Worm (Caenorhabditis elegans) whole organism, midembryonic: ENCODE measurements around the gene R10F2.6.

Source experiments
- T22C8.4 ChIP-seq: fragments of 200-800 bp; sonication (Bioruptor generic); IDR thresholded peaks from 2 replicates; pipeline ENCODE4 v1.3.6; 2022; ENCODE audit warnings: missing genetic modification characterization, missing compliant biosample characterization
- cog-1 ChIP-seq: sonication (generic microtip); optimal IDR thresholded peaks from 2 replicates; lab custom pipeline; 2016; ENCODE audit warnings: missing genetic modification characterization, missing compliant biosample characterization
- flt-1 ChIP-seq: fragments of 200-800 bp; sonication (Bioruptor generic); IDR thresholded peaks from 2 replicates; pipeline ENCODE4 v1.3.6; 2022; ENCODE audit warnings: missing genetic modification characterization, missing compliant biosample characterization
- klf-2 ChIP-seq: fragments of 200-800 bp; sonication (Bioruptor generic); conservative IDR thresholded peaks from 2 replicates; pipeline ENCODE4 v1.3.6; 2022; ENCODE audit warnings: missing genetic modification reagents, missing genetic modification characterization, missing compliant biosample characterization
- med-1 ChIP-seq: sonication (generic microtip); optimal IDR thresholded peaks from 2 replicates; lab custom pipeline; 2017; ENCODE audit warnings: missing genetic modification characterization, mild to moderate bottlenecking, missing compliant biosample characterization, antibody characterized with exemption, missing genetic modification reagents; ENCODE audit not compliant: insufficient read depth
- ref-1 ChIP-seq: fragments of 200-800 bp; sonication (Bioruptor generic); conservative IDR thresholded peaks from 2 replicates; pipeline ENCODE4 v1.3.6; 2022; ENCODE audit warnings: missing genetic modification reagents, missing genetic modification characterization, missing compliant biosample characterization
- tab-1 ChIP-seq: fragments of 200-800 bp; sonication (Bioruptor generic); IDR thresholded peaks from 2 replicates; pipeline ENCODE4 v1.3.6; 2022; ENCODE audit warnings: missing genetic modification characterization, missing compliant biosample characterization
- ztf-23 ChIP-seq: fragments of 200-800 bp; sonication (Bioruptor generic); IDR thresholded peaks from 2 replicates; pipeline ENCODE4 v1.3.6; 2022; ENCODE audit warnings: missing genetic modification reagents, missing genetic modification characterization, missing compliant biosample characterization
- ztf-29 ChIP-seq: fragments of 200-800 bp; sonication (Bioruptor generic); IDR thresholded peaks from 2 replicates; pipeline ENCODE4 v1.3.6; 2022; ENCODE audit warnings: missing genetic modification reagents, missing genetic modification characterization, missing compliant biosample characterization

The R10F2.6 gene

DNA sequence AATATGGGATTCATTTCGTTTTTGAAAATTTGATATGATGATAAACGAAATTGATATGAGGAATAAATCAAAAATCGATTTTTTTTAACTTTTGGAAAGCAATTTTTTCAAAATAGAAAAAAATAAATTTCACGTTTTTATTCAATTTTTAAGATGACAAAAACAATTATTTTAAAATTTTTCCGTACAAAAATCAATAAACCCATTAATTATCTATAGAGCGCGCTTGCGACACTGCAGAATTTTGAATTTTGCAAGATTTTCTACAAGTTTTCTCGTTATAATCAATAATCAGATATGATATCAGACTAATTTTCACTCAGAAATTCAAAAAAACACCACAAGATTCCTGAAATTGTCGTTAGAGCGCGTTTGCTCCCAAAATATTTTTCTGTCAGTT lies at the start of gene R10F2.6:
TSS of gene R10F2.6 (minus strand) at position 101 of the 400 bp plus-strand sequence.
- TF ChIP-seq klf-2 (no peak), ztf-29 (no peak), T22C8.4 (GFP tag; lab: Robert Waterston, UW) (no peak), ztf-23 (GFP tag; lab: Robert Waterston, UW) (no peak)

ce11 chrIII:2992234-2992633 lies 48.3 kb upstream of the R10F2.6 start:
- no peak for TF ChIP-seq ztf-29
- TF ChIP-seq med-1 (GFP tag; lab: Kevin White, UChicago) = no peak
- TF ChIP-seq ref-1 (GFP tag; lab: Robert Waterston, UW) = no peak
- TF ChIP-seq flt-1 (GFP tag; lab: Robert Waterston, UW) = no peak
- no peak for TF ChIP-seq T22C8.4 (GFP tag; lab: Robert Waterston, UW)
- TF ChIP-seq klf-2 = no peak
- no peak for TF ChIP-seq tab-1 (GFP tag; lab: Robert Waterston, UW)
- no peak for TF ChIP-seq cog-1 (tag; lab: Kevin White, UChicago)
- TF ChIP-seq ztf-23 (GFP tag; lab: Robert Waterston, UW) = no peak

DNA sequence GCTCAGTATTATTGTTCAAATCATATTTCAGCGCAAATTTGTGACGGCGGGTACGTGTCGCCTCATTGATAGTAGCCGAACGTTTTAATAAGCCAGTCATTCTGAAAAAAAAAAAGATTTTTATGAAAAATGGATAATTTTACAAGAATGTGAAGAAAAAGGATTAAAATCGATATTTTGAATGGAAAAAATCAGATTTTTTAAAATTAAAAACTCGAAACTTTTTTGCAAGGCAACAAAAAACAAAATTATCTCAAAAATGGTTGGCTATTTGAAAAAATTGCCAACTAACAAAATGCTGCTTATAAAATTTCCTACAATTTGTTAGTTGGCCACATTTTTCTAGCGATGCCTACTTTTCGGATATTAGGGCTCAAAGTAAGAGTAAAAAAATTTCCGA lies 46.1 kb upstream of the R10F2.6 start, which contains the start of gene Y55D5A.4:
TSS of gene Y55D5A.4 (minus strand) at position 101 of the 400 bp plus-strand sequence.
- TF ChIP-seq med-1 (GFP tag; lab: Kevin White, UChicago) (no peak), cog-1 (tag; lab: Kevin White, UChicago) (no peak), ztf-23 (GFP tag; lab: Robert Waterston, UW) (no peak), T22C8.4 (GFP tag; lab: Robert Waterston, UW) (no peak), ref-1 (GFP tag; lab: Robert Waterston, UW) (no peak), flt-1 (GFP tag; lab: Robert Waterston, UW) (no peak), klf-2 (no peak), ztf-29 (no peak), tab-1 (GFP tag; lab: Robert Waterston, UW) (no peak)

DNA sequence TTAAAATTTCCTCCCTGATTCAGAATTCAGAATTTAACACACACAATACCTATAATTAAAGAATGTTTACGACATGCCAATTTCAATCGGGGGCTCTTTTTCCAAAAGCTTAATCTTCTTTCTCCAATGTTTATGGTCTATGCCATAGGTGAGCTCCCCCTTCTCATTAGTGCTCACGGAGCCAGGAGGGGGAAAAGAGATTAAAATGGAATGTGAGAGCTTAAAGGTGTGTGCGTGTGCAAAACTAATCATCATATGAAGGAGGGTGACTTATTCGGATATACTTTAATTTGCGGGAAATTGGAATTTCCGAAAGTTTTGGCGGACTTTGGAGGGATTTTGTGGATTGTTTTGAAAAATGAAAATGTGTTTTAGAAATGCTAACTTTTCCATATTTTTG lies 39.1 kb upstream of the R10F2.6 start:
- no peak for TF ChIP-seq ztf-29
- no peak for TF ChIP-seq klf-2
- no peak for TF ChIP-seq cog-1 (tag; lab: Kevin White, UChicago)
- no peak for TF ChIP-seq T22C8.4 (GFP tag; lab: Robert Waterston, UW)
- TF ChIP-seq med-1 (GFP tag; lab: Kevin White, UChicago) = no peak
- no peak for TF ChIP-seq ztf-23 (GFP tag; lab: Robert Waterston, UW)
- no peak for TF ChIP-seq flt-1 (GFP tag; lab: Robert Waterston, UW)
- TF ChIP-seq tab-1 (GFP tag; lab: Robert Waterston, UW) = no peak
- TF ChIP-seq ref-1 (GFP tag; lab: Robert Waterston, UW) = no peak

- no peak for TF ChIP-seq med-1 (GFP tag; lab: Kevin White, UChicago)
These were observed 38.2 kb upstream of the R10F2.6 start, which contains the start of gene Y55D5A.1 for ce11 chrIII:2982109-2982508. Gene Y55D5A.1, plus strand, starts transcription at chrIII:2982409.

DNA sequence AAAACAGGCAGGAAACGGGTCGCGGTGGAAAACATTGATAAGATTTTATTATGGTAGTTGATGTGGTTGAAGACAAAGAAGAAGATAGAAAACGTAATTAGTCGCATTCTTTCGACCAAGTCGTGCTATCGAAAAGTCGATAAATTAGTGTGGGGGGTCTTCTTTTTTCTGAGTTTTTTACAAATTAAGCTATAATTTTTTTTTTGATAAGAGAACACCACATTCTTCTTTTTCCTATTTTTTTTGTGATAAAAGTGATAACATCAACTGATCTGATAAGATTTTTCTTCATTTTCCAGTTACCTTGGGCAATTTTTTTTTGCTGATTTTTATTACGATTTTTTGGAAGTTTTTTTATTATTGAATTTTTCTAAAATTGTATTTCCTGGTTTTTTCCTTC lies 37.0 kb upstream of the R10F2.6 start:
- no peak for TF ChIP-seq klf-2
- no peak for TF ChIP-seq ztf-29
- no peak for TF ChIP-seq tab-1 (GFP tag; lab: Robert Waterston, UW)
- no peak for TF ChIP-seq cog-1 (tag; lab: Kevin White, UChicago)
- TF ChIP-seq T22C8.4 (GFP tag; lab: Robert Waterston, UW) = no peak
- no peak for TF ChIP-seq ztf-23 (GFP tag; lab: Robert Waterston, UW)
- no peak for TF ChIP-seq flt-1 (GFP tag; lab: Robert Waterston, UW)
- TF ChIP-seq med-1 (GFP tag; lab: Kevin White, UChicago) = no peak
- TF ChIP-seq ref-1 (GFP tag; lab: Robert Waterston, UW) = no peak

- TF ChIP-seq klf-2 = no peak
- no peak for TF ChIP-seq ref-1 (GFP tag; lab: Robert Waterston, UW)
- no peak for TF ChIP-seq tab-1 (GFP tag; lab: Robert Waterston, UW)
- TF ChIP-seq ztf-23 (GFP tag; lab: Robert Waterston, UW) = no peak
- no peak for TF ChIP-seq cog-1 (tag; lab: Kevin White, UChicago)
- TF ChIP-seq ztf-29 = no peak
These were observed 32.3 kb upstream of the R10F2.6 start for ce11 chrIII:2976176-2976575.

DNA sequence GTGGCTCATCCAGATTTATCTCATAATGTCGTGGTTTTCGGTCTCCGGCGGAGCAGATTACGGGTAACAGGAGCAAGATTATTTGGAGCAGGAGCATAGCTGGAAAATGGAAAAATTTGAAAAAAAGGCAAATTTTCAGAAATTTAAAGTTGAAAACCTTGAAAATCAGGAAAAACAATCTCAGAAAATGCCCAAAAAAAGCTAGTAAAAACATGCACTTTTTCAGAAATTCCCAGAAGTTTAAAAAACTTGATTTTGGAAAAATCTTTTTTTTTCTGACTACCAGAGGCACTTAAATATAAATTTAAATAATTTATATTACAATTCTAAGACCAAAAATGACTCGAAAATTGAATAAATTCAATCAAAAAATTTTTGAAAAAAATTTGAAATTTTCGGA lies 31.8 kb upstream of the R10F2.6 start, which contains the start of gene Y55D5A.3:
TSS of gene Y55D5A.3 (minus strand) at position 101 of the 400 bp plus-strand sequence.
- TF ChIP-seq med-1 (GFP tag; lab: Kevin White, UChicago) = no peak
- no peak for TF ChIP-seq flt-1 (GFP tag; lab: Robert Waterston, UW)
- TF ChIP-seq klf-2 = no peak
- no peak for TF ChIP-seq ref-1 (GFP tag; lab: Robert Waterston, UW)
- no peak for TF ChIP-seq cog-1 (tag; lab: Kevin White, UChicago)
- no peak for TF ChIP-seq ztf-29
- no peak for TF ChIP-seq T22C8.4 (GFP tag; lab: Robert Waterston, UW)
- no peak for TF ChIP-seq ztf-23 (GFP tag; lab: Robert Waterston, UW)
- no peak for TF ChIP-seq tab-1 (GFP tag; lab: Robert Waterston, UW)

- TF ChIP-seq ref-1 (GFP tag; lab: Robert Waterston, UW) = no peak
- no peak for TF ChIP-seq klf-2
- no peak for TF ChIP-seq T22C8.4 (GFP tag; lab: Robert Waterston, UW)
- TF ChIP-seq flt-1 (GFP tag; lab: Robert Waterston, UW) = no peak
- no peak for TF ChIP-seq ztf-23 (GFP tag; lab: Robert Waterston, UW)
- TF ChIP-seq cog-1 (tag; lab: Kevin White, UChicago) = no peak
- TF ChIP-seq tab-1 (GFP tag; lab: Robert Waterston, UW) = no peak
- no peak for TF ChIP-seq med-1 (GFP tag; lab: Kevin White, UChicago)
- TF ChIP-seq ztf-29 = no peak
These were observed 29.1 kb upstream of the R10F2.6 start for ce11 chrIII:2972977-2973376.

- TF ChIP-seq T22C8.4 (GFP tag; lab: Robert Waterston, UW) (peak; percentile 22; the same call in 1 of the 2 replicates), tab-1 (GFP tag; lab: Robert Waterston, UW) (no peak)
These were observed 26.4 kb upstream of the R10F2.6 start for ce11 chrIII:2970251-2970650.
